Comparison of ENCODE assay signal across 4 fruit fly cellular contexts in genomic region chr3R:9428189-9428699, dm6.
TF ChIP-seq lines count a peak whose summit lies in the region.

No protein-coding gene starts in this region.

TF ChIP-seq in whole organism, adult, 20 proteins besides CTCF, POLR2A, EP300 and RAD21 (continued from another document):
- TF ChIP-seq Clk (GFP tag; optimal IDR thresholded peaks at IDR 0.05; lab: Kevin White, UChicago) (peak; percentile 46), CG12768 (GFP tag; optimal IDR thresholded peaks at IDR 0.05; lab: Kevin White, UChicago) (peak; percentile 92)
TF ChIP-seq in whole organism, adult: peak in this region for 14.

TF ChIP-seq in whole organism, embryonic, 481 proteins besides CTCF, POLR2A, EP300 and RAD21 (continued from another document and continues in another):
- TF ChIP-seq exex (tag; optimal IDR thresholded peaks at IDR 0.05; lab: Kevin White, UChicago) (peak; percentile 38), Dref (GFP tag; IDR thresholded peaks at IDR 0.05; lab: Robert Waterston, UW) (no peak), Fer1 (GFP tag; optimal IDR thresholded peaks at IDR 0.05; lab: Kevin White, UChicago) (peak; percentile 75), CG13296 (GFP tag; optimal IDR thresholded peaks at IDR 0.05; lab: Kevin White, UChicago) (peak; percentile 75), gt (GFP tag; IDR thresholded peaks at IDR 0.05; lab: Robert Waterston, UW) (no peak), ttk (GFP tag; IDR thresholded peaks at IDR 0.05; lab: Robert Waterston, UW) (no peak), mld (GFP tag; IDR thresholded peaks at IDR 0.05; lab: Robert Waterston, UW; ENCODE audit: partially characterized antibody) (no peak), dmrt11E (tag; optimal IDR thresholded peaks at IDR 0.05; lab: Kevin White, UChicago) (no peak), CG34224 (GFP tag; IDR thresholded peaks at IDR 0.05; lab: Robert Waterston, UW; ENCODE audit: partially characterized antibody) (peak; percentile 72; the same call in 2 of the 3 replicates), H2.0 (GFP tag; IDR thresholded peaks at IDR 0.05; lab: Robert Waterston, UW) (no peak), CG31224 (GFP tag; IDR thresholded peaks at IDR 0.05; lab: Robert Waterston, UW) (no peak), jigr1 (GFP tag; IDR thresholded peaks at IDR 0.05; lab: Robert Waterston, UW) (no peak), jumu (GFP tag; optimal IDR thresholded peaks at IDR 0.05; lab: Kevin White, UChicago) (no peak), CG1602 (GFP tag; optimal IDR thresholded peaks at IDR 0.05; lab: Kevin White, UChicago) (no peak), CG15514 (GFP tag; optimal IDR thresholded peaks at IDR 0.05; lab: Kevin White, UChicago) (peak; percentile 40), CG8478 (optimal IDR thresholded peaks at IDR 0.05; lab: Kevin White, UChicago) (no peak), NC2α (GFP tag; optimal IDR thresholded peaks at IDR 0.05; lab: Kevin White, UChicago) (no peak), CG10274 (GFP tag; optimal IDR thresholded peaks at IDR 0.05; lab: Kevin White, UChicago) (no peak), CG10321 (GFP tag; IDR thresholded peaks at IDR 0.05; lab: Robert Waterston, UW) (0 out of 2 replicates have a peak, but pooled peaks have one; percentile 15), CG8089 (GFP tag; optimal IDR thresholded peaks at IDR 0.05; lab: Kevin White, UChicago) (peak; percentile 4), Aef1 (GFP tag; IDR thresholded peaks at IDR 0.05; lab: Robert Waterston, UW) (no peak), slbo (GFP tag; IDR thresholded peaks at IDR 0.05; lab: Robert Waterston, UW) (no peak), CG8359 (GFP tag; optimal IDR thresholded peaks at IDR 0.05; lab: Kevin White, UChicago; ENCODE audit: borderline replicate concordance) (peak; percentile 24), tup (GFP tag; optimal IDR thresholded peaks at IDR 0.05; lab: Kevin White, UChicago) (no peak), vnd (GFP tag; IDR thresholded peaks at IDR 0.05; lab: Robert Waterston, UW; ENCODE audit: partially characterized antibody) (0 out of 3 replicates have a peak, but pooled peaks have one; percentile 33), CG13287 (GFP tag; IDR thresholded peaks at IDR 0.05; lab: Robert Waterston, UW; ENCODE audit: partially characterized antibody) (peak; percentile 45; the same call in 1 of the 2 replicates), CG10654 (GFP tag; optimal IDR thresholded peaks at IDR 0.05; lab: Kevin White, UChicago) (no peak), dan (GFP tag; IDR thresholded peaks at IDR 0.05; lab: Robert Waterston, UW) (no peak), seq (GFP tag; IDR thresholded peaks at IDR 0.05; lab: Robert Waterston, UW) (no peak; the same call in 1 of the 2 replicates), CG30020 (tag; optimal IDR thresholded peaks at IDR 0.05; lab: Kevin White, UChicago) (no peak), Meics (GFP tag; optimal IDR thresholded peaks at IDR 0.05; lab: Kevin White, UChicago) (peak; percentile 38), Hsf (GFP tag; optimal IDR thresholded peaks at IDR 0.05; lab: Kevin White, UChicago) (no peak), CG16813 (GFP tag; IDR thresholded peaks at IDR 0.05; lab: Robert Waterston, UW; ENCODE audit: partially characterized antibody) (no peak), tap (tag; optimal IDR thresholded peaks at IDR 0.05; lab: Kevin White, UChicago) (no peak), Xrp1 (GFP tag; IDR thresholded peaks at IDR 0.05; lab: Robert Waterston, UW) (peak; percentile 60), CG13424 (tag; optimal IDR thresholded peaks at IDR 0.05; lab: Kevin White, UChicago) (peak; percentile 25), CG15011 (GFP tag; optimal IDR thresholded peaks at IDR 0.05; lab: Kevin White, UChicago) (peak; percentile 52), CG2889 (GFP tag; IDR thresholded peaks at IDR 0.05; lab: Robert Waterston, UW) (no peak), scrt (GFP tag; optimal IDR thresholded peaks at IDR 0.05; lab: Kevin White, UChicago) (peak; percentile 8), E2f2 (GFP tag; IDR thresholded peaks at IDR 0.05; lab: Robert Waterston, UW) (peak; percentile 37; the same call in 1 of the 2 replicates), ato (GFP tag; IDR thresholded peaks at IDR 0.05; lab: Robert Waterston, UW; ENCODE audit: partially characterized antibody) (no peak), CG9215 (GFP tag; IDR thresholded peaks at IDR 0.05; lab: Robert Waterston, UW) (no peak)

TF ChIP-seq in whole organism, prepupa, 60 proteins besides CTCF, POLR2A, EP300 and RAD21 (continued from another document):
- TF ChIP-seq Lpt (GFP tag; optimal IDR thresholded peaks at IDR 0.05; lab: Kevin White, UChicago) = peak; percentile 62
- TF ChIP-seq CG15336 (GFP tag; IDR thresholded peaks at IDR 0.05; lab: Robert Waterston, UW) = peak; percentile 80
- peak; percentile 21 for TF ChIP-seq CG32006 (GFP tag; optimal IDR thresholded peaks at IDR 0.05; lab: Kevin White, UChicago)
- TF ChIP-seq CG7368 (GFP tag; optimal IDR thresholded peaks at IDR 0.05; lab: Kevin White, UChicago) = peak; percentile 45
- TF ChIP-seq esn (GFP tag; optimal IDR thresholded peaks at IDR 0.05; lab: Kevin White, UChicago) = peak; percentile 1
- no peak for TF ChIP-seq CG8319 (GFP tag; optimal IDR thresholded peaks at IDR 0.05; lab: Kevin White, UChicago)
- peak; percentile 6 for TF ChIP-seq Ets96B (tag; optimal IDR thresholded peaks at IDR 0.05; lab: Kevin White, UChicago)
- TF ChIP-seq cyc (GFP tag; optimal IDR thresholded peaks at IDR 0.05; lab: Kevin White, UChicago) = no peak
- peak; percentile 26 for TF ChIP-seq CG8632 (GFP tag; optimal IDR thresholded peaks at IDR 0.05; lab: Kevin White, UChicago)
- peak; percentile 24 for TF ChIP-seq net (GFP tag; optimal IDR thresholded peaks at IDR 0.05; lab: Kevin White, UChicago)
- peak; percentile 79 to 82 for TF ChIP-seq ss (GFP tag; optimal IDR thresholded peaks at IDR 0.05; lab: Kevin White, UChicago)
- peak; percentile 61 for TF ChIP-seq vri (GFP tag; optimal IDR thresholded peaks at IDR 0.05; lab: Kevin White, UChicago)
- TF ChIP-seq fd85E (GFP tag; optimal IDR thresholded peaks at IDR 0.05; lab: Kevin White, UChicago) = peak; percentile 14
- TF ChIP-seq CG10631 (GFP tag; optimal IDR thresholded peaks at IDR 0.05; lab: Kevin White, UChicago) = no peak
- peak; percentile 8 for TF ChIP-seq Eip75B (GFP tag; optimal IDR thresholded peaks at IDR 0.05; lab: Kevin White, UChicago)
- TF ChIP-seq Smox (GFP tag; optimal IDR thresholded peaks at IDR 0.05; lab: Kevin White, UChicago) = no peak
- TF ChIP-seq svp (GFP tag; lab: Kevin White, UChicago) = peak; percentile 83
- no peak for TF ChIP-seq Hr38 (GFP tag; optimal IDR thresholded peaks at IDR 0.05; lab: Kevin White, UChicago)
- TF ChIP-seq CG6808 (GFP tag; optimal IDR thresholded peaks at IDR 0.05; lab: Kevin White, UChicago) = peak; percentile 76
- no peak for TF ChIP-seq Ets21C (GFP tag; optimal IDR thresholded peaks at IDR 0.05; lab: Kevin White, UChicago)
- TF ChIP-seq Met (GFP tag; optimal IDR thresholded peaks at IDR 0.05; lab: Kevin White, UChicago) = peak; percentile 7
- no peak for TF ChIP-seq fd59A (GFP tag; optimal IDR thresholded peaks at IDR 0.05; lab: Kevin White, UChicago)
- TF ChIP-seq CG6276 (GFP tag; optimal IDR thresholded peaks at IDR 0.05; lab: Kevin White, UChicago) = peak; percentile 87
- no peak for TF ChIP-seq topi (GFP tag; optimal IDR thresholded peaks at IDR 0.05; lab: Kevin White, UChicago)
- no peak for TF ChIP-seq Sox15 (GFP tag; optimal IDR thresholded peaks at IDR 0.05; lab: Kevin White, UChicago)
- no peak for TF ChIP-seq CG4318 (GFP tag; optimal IDR thresholded peaks at IDR 0.05; lab: Kevin White, UChicago)
- TF ChIP-seq salr (GFP tag; optimal IDR thresholded peaks at IDR 0.05; lab: Kevin White, UChicago) = peak in 1 of 2 experiments; percentile 50
- TF ChIP-seq CG6854 (GFP tag; optimal IDR thresholded peaks at IDR 0.05; lab: Kevin White, UChicago) = peak; percentile 74
- peak; percentile 51 for TF ChIP-seq CG11762 (GFP tag; optimal IDR thresholded peaks at IDR 0.05; lab: Kevin White, UChicago; ENCODE audit: insufficient read depth)
- TF ChIP-seq Hr4 (GFP tag; optimal IDR thresholded peaks at IDR 0.05; lab: Kevin White, UChicago) = no peak
- no peak for TF ChIP-seq Blimp-1 (GFP tag; optimal IDR thresholded peaks at IDR 0.05; lab: Kevin White, UChicago)
- peak; percentile 95 for TF ChIP-seq fkh (GFP tag; optimal IDR thresholded peaks at IDR 0.05; lab: Kevin White, UChicago)
- TF ChIP-seq CG11294 (GFP tag; IDR thresholded peaks at IDR 0.05; lab: Robert Waterston, UW) = no peak; the same call in 1 of the 2 replicates
- TF ChIP-seq CG16779 (tag; optimal IDR thresholded peaks at IDR 0.05; lab: Kevin White, UChicago) = peak; percentile 70
- peak; percentile 88 for TF ChIP-seq CG9139 (GFP tag; optimal IDR thresholded peaks at IDR 0.05; lab: Kevin White, UChicago)
- no peak for TF ChIP-seq OdsH (GFP tag; optimal IDR thresholded peaks at IDR 0.05; lab: Kevin White, UChicago)
- TF ChIP-seq dac (GFP tag; optimal IDR thresholded peaks at IDR 0.05; lab: Kevin White, UChicago) = peak; percentile 11
- TF ChIP-seq Hr39 (GFP tag; optimal IDR thresholded peaks at IDR 0.05; lab: Kevin White, UChicago) = no peak
- no peak for TF ChIP-seq CG6792 (GFP tag; optimal IDR thresholded peaks at IDR 0.05; lab: Kevin White, UChicago)
- TF ChIP-seq Eip78C (GFP tag; lab: Kevin White, UChicago) = peak; percentile 53
- no peak for TF ChIP-seq CG31627 (GFP tag; optimal IDR thresholded peaks at IDR 0.05; lab: Kevin White, UChicago)
- no peak for TF ChIP-seq lz (GFP tag; optimal IDR thresholded peaks at IDR 0.05; lab: Kevin White, UChicago)

TF ChIP-seq in whole organism, wandering third instar larva, 38 proteins besides CTCF, POLR2A, EP300 and RAD21 (continued from another document):
- TF ChIP-seq Abd-B (GFP tag; optimal IDR thresholded peaks at IDR 0.05; lab: Kevin White, UChicago) (no peak), woc (GFP tag; optimal IDR thresholded peaks at IDR 0.05; lab: Kevin White, UChicago) (no peak), Jra (GFP tag; optimal IDR thresholded peaks at IDR 0.05; lab: Kevin White, UChicago) (no peak), CrebA (GFP tag; optimal IDR thresholded peaks at IDR 0.05; lab: Kevin White, UChicago; ENCODE audit: borderline replicate concordance) (peak; percentile 80), dl (GFP tag; optimal IDR thresholded peaks at IDR 0.05; lab: Kevin White, UChicago; ENCODE audit: insufficient read depth in 1 of 2, partially characterized antibody in 2 of 2) (peak; percentile 98 to 99)
